Fruit fly (Drosophila melanogaster): ENCODE measurements around the gene CG42830.

Gene CG42830

DNA sequence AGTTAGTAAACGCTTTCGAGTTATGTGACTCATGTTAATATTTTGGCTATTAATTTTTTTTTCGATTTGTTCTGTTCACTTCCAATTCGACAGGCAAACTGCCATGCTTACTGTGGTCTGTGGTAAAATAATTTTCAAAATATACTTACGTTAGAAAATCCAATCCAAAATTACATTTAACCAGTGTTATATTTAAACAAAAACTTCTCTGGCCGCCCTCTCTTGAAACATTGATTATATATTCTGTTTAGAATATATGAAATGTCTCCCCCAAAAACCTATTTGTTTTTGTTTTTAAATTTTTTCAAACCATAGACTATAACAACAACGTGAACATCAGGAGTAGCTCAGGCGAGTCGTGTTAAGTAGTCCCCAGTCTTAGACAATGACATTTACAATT is at the start of gene CG42830:
Gene CG42830, minus strand, starts transcription at position 101 of the 400 bp plus-strand sequence.
- TF ChIP-seq gl (tag; optimal IDR thresholded peaks at IDR 0.05) (no peak), CG10348 (GFP tag; IDR thresholded peaks at IDR 0.05) (no peak), CG14655 (GFP tag; optimal IDR thresholded peaks at IDR 0.05) (no peak), Pif1A (GFP tag; optimal IDR thresholded peaks at IDR 0.05) (no peak), CG12605 (GFP tag; IDR thresholded peaks at IDR 0.05) (no peak), CG15710 (tag; optimal IDR thresholded peaks at IDR 0.05) (no peak), rn (GFP tag; IDR thresholded peaks at IDR 0.05) (no peak), CG4496 (GFP tag; IDR thresholded peaks at IDR 0.05) (no peak), CG8159 (tag; optimal IDR thresholded peaks at IDR 0.05) (no peak), CG8301 (tag; optimal IDR thresholded peaks at IDR 0.05) (no peak), CG17806 (tag; optimal IDR thresholded peaks at IDR 0.05) (no peak), Pif1B (GFP tag; optimal IDR thresholded peaks at IDR 0.05) (no peak), CG34367 (tag; optimal IDR thresholded peaks at IDR 0.05) (no peak), D1 (tag; optimal IDR thresholded peaks at IDR 0.05) (no peak)

DNA sequence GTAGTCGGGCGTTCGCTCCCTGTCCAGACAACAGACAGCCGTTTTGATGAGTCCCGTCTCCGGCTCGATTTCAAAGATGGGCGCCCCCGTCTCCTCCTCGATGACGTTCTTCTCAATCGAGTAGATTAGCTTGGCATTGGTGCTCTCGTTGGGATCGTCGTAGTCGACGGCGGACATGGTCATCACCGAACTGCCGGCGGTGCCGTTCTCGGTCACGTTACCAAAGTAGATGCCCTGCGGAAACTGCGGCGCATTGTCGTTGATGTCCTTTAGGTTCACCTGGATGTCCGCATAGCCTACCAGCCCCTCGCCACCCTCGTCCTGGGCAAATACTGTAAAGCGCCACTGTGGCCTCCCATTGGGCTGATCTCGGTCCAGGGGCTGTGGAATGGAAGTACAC is 9.4 kb downstream of the CG42830 start:
- no peak for TF ChIP-seq CG8159 (tag; optimal IDR thresholded peaks at IDR 0.05)
- no peak for TF ChIP-seq CG10348 (GFP tag; IDR thresholded peaks at IDR 0.05)
- no peak for TF ChIP-seq Pif1A (GFP tag; optimal IDR thresholded peaks at IDR 0.05)
- TF ChIP-seq CG32121 (GFP tag; IDR thresholded peaks at IDR 0.05) = no peak
- TF ChIP-seq rn (GFP tag; IDR thresholded peaks at IDR 0.05) = no peak
- TF ChIP-seq Ets98B (GFP tag; IDR thresholded peaks at IDR 0.05) = no peak
- no peak for TF ChIP-seq fd96Ca (GFP tag; IDR thresholded peaks at IDR 0.05)
- no peak for TF ChIP-seq CG4496 (GFP tag; IDR thresholded peaks at IDR 0.05)
- TF ChIP-seq gl (tag; optimal IDR thresholded peaks at IDR 0.05) = no peak
- TF ChIP-seq CG34367 (tag; optimal IDR thresholded peaks at IDR 0.05) = no peak
- TF ChIP-seq D1 (tag; optimal IDR thresholded peaks at IDR 0.05) = no peak
- no peak for TF ChIP-seq CG8301 (tag; optimal IDR thresholded peaks at IDR 0.05)

DNA sequence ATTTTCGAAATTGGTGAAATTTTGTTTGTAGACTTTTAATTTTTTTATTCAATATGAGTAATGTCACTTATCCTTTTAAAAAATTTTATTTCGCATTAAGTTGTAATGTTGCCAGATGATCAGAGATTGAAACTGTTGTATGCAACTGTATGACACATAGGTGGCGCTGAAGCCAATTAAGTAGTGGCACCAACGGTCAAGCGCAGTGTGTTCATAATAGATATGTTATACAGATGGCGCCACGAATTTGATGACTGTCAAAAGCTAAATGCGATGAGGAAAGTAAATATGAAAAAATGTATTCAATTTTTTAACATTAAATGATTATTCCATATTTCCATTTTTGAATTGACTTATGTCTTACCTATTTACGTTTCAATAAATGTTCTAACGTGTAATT is 27.8 kb downstream of the CG42830 start:
- TF ChIP-seq EcR (GFP tag; optimal IDR thresholded peaks at IDR 0.05) (no peak), D1 (tag; optimal IDR thresholded peaks at IDR 0.05) (peak; percentile 56)

DNA sequence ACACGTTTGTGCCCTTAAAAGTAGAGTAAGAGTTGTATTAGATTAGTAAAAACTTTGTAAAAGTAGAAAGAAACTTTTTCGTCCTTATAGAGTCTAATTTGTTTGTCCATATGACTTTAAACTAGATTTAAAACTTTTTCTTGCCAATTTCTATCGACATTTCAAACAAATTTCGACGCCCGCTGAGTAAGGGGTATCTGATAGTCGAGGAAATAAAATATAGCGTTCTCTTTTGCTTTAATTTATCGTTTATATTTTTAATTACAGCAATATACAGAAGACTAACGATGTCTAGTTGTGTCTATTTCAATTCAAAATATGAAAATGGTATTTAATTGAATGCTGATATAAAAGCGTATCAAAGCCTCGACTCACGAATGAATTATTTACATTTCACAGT is 29.0 kb downstream of the CG42830 start:
- no peak for TF ChIP-seq CG8301 (tag; optimal IDR thresholded peaks at IDR 0.05)

- TF ChIP-seq CG14655 (GFP tag; optimal IDR thresholded peaks at IDR 0.05) (peak; percentile 8), Pif1A (GFP tag; optimal IDR thresholded peaks at IDR 0.05) (peak; percentile 11), CG13204 (GFP tag; optimal IDR thresholded peaks at IDR 0.05) (no peak), Snoo (tag; optimal IDR thresholded peaks at IDR 0.05) (peak; percentile 54)
These were observed 30.5 kb downstream of the CG42830 start for dm6 chr2L:17781948-17782347.

DNA sequence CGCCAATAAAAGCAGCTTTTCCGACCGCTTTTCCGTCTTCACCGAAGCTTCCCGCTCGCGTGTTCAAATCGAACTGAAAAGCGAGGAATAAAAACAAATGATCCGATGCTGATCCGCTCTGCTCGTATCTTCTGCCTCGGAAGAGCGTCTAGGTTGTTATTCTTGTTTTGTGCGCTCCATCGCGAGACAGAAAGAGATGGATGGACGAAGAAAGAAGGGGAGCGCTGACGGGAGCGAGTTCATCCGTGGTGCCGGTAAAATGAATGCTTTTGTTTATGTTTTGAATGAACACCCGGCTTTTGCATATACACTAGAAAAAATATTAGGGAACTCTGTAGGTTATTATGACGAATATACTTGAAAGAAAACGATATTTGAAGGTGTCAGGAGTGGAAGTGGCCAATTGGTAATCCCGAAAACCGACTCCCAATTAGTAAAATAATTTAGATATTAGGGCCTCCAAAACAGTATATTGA is 34.1 kb downstream of the CG42830 start, which contains the start of gene CadN:
Gene CadN, minus strand, starts transcription at position 54 of the 476 bp plus-strand sequence.
- peak; percentile 94 for TF ChIP-seq CG12605 (GFP tag; IDR thresholded peaks at IDR 0.05)
- peak; percentile 71 for TF ChIP-seq CG34367 (tag; optimal IDR thresholded peaks at IDR 0.05)
- TF ChIP-seq EcR (GFP tag; optimal IDR thresholded peaks at IDR 0.05) = peak; percentile 37
- TF ChIP-seq D1 (tag; optimal IDR thresholded peaks at IDR 0.05) = peak; percentile 47
- peak; percentile 64 for TF ChIP-seq CG15710 (tag; optimal IDR thresholded peaks at IDR 0.05)
- TF ChIP-seq Snoo (tag; optimal IDR thresholded peaks at IDR 0.05) = peak; percentile 26
- TF ChIP-seq CG10348 (GFP tag; IDR thresholded peaks at IDR 0.05) = no peak
- TF ChIP-seq Pif1B (GFP tag; optimal IDR thresholded peaks at IDR 0.05) = peak; percentile 73
- TF ChIP-seq CG8301 (tag; optimal IDR thresholded peaks at IDR 0.05) = peak; percentile 77
- TF ChIP-seq CG4496 (GFP tag; IDR thresholded peaks at IDR 0.05) = peak; percentile 93
- peak; percentile 49 for TF ChIP-seq CG8159 (tag; optimal IDR thresholded peaks at IDR 0.05)
- peak; percentile 79 for TF ChIP-seq CG14655 (GFP tag; optimal IDR thresholded peaks at IDR 0.05)
- TF ChIP-seq Ets98B (GFP tag; IDR thresholded peaks at IDR 0.05) = peak; percentile 85
- TF ChIP-seq CG13204 (GFP tag; optimal IDR thresholded peaks at IDR 0.05) = peak; percentile 80
- TF ChIP-seq CG32121 (GFP tag; IDR thresholded peaks at IDR 0.05) = peak; percentile 81
- peak; percentile 27 for TF ChIP-seq CG9948 (tag; optimal IDR thresholded peaks at IDR 0.05)
- TF ChIP-seq CG17806 (tag; optimal IDR thresholded peaks at IDR 0.05) = peak; percentile 57
- TF ChIP-seq fd96Ca (GFP tag; IDR thresholded peaks at IDR 0.05) = peak; percentile 87
- peak; percentile 70 for TF ChIP-seq Pif1A (GFP tag; optimal IDR thresholded peaks at IDR 0.05)
- TF ChIP-seq rn (GFP tag; IDR thresholded peaks at IDR 0.05) = peak; percentile 41; the same call in 1 of the 2 replicates
- peak; percentile 88 for TF ChIP-seq gl (tag; optimal IDR thresholded peaks at IDR 0.05)

DNA sequence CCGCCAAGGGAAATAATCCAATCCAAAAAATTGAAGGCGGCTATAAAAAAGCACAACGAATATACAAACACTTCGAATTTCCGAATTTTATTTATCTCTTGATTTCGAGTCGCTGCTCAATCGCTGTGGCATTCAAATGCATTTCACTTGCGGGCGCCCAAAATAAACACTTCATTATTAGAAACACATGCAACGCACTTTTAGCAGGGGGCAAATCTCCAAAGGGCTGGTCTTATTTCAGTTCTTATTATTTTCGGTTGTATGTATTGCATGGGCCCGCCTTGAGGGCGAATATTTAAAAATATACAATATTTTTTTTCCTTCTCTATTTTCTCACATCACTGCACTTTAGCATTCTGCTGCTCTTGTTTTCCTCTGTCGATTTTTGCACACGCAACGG is 35.0 kb downstream of the CG42830 start:
- TF ChIP-seq gl (tag; optimal IDR thresholded peaks at IDR 0.05) (no peak), Pif1A (GFP tag; optimal IDR thresholded peaks at IDR 0.05) (no peak), CG17806 (tag; optimal IDR thresholded peaks at IDR 0.05) (no peak), Ets98B (GFP tag; IDR thresholded peaks at IDR 0.05) (no peak), CG14655 (GFP tag; optimal IDR thresholded peaks at IDR 0.05) (no peak), Snoo (tag; optimal IDR thresholded peaks at IDR 0.05) (no peak), CG32121 (GFP tag; IDR thresholded peaks at IDR 0.05) (no peak), CG13204 (GFP tag; optimal IDR thresholded peaks at IDR 0.05) (no peak), rn (GFP tag; IDR thresholded peaks at IDR 0.05) (no peak), CG15710 (tag; optimal IDR thresholded peaks at IDR 0.05) (no peak)
